Fruit fly (Drosophila melanogaster) whole organism, embryonic: ENCODE results near the gene Sgs5.

ENCODE experiments used
- CG10431 ChIP-seq: fragments of 200-800 bp; sonication (Bioruptor generic); optimal IDR thresholded peaks from 3 replicates; lab custom pipeline; 2018; ENCODE audit warnings: missing biosample characterization, mild to moderate bottlenecking, missing genetic modification characterization
- CG11560 ChIP-seq: fragments of 200-800 bp; sonication (Bioruptor generic); IDR thresholded peaks from 3 replicates; pipeline ENCODE4 v1.3.6; 2022; ENCODE audit warnings: missing biosample characterization, missing genetic modification characterization
- CG11695 ChIP-seq: fragments of 200-800 bp; sonication (Bioruptor generic); IDR thresholded peaks from 3 replicates; pipeline ENCODE4 v1.3.6; 2022; ENCODE audit warnings: missing biosample characterization, missing genetic modification characterization
- CG12299 ChIP-seq: fragments of 200-800 bp; sonication (Bioruptor generic); optimal IDR thresholded peaks from 2 replicates; lab custom pipeline; 2018; ENCODE audit warnings: missing biosample characterization, mild to moderate bottlenecking, missing genetic modification characterization
- CG12659 ChIP-seq: fragments of 200-800 bp; sonication (Bioruptor generic); optimal IDR thresholded peaks from 3 replicates; lab custom pipeline; 2017; ENCODE audit warnings: mild to moderate bottlenecking, missing biosample characterization, missing genetic modification reagents, missing genetic modification characterization
- CG12769 ChIP-seq: fragments of 200-800 bp; sonication (Bioruptor generic); optimal IDR thresholded peaks from 2 replicates; lab custom pipeline; 2019; ENCODE audit warnings: missing biosample characterization, mild to moderate bottlenecking, missing genetic modification characterization, moderate library complexity
- CG15269 ChIP-seq: fragments of 200-800 bp; sonication (Bioruptor generic); optimal IDR thresholded peaks from 2 replicates; lab custom pipeline; 2018; ENCODE audit warnings: missing biosample characterization, mild to moderate bottlenecking, missing genetic modification characterization, moderate library complexity
- CG1603 ChIP-seq: fragments of 200-800 bp; sonication (Bioruptor generic); optimal IDR thresholded peaks from 2 replicates; lab custom pipeline; 2019; ENCODE audit warnings: missing biosample characterization, mild to moderate bottlenecking, missing genetic modification characterization, moderate library complexity
- CG17361 ChIP-seq: fragments of 200-800 bp; sonication (Bioruptor generic); IDR thresholded peaks from 3 replicates; pipeline ENCODE4 v1.3.6; 2022; ENCODE audit warnings: missing biosample characterization, missing genetic modification characterization
- CG18262 ChIP-seq: fragments of 200-800 bp; optimal IDR thresholded peaks from 3 replicates; lab custom pipeline; 2019; ENCODE audit warnings: missing biosample characterization, mild to moderate bottlenecking, missing genetic modification characterization, moderate library complexity
- CG2116 ChIP-seq: fragments of 200-800 bp; sonication (Bioruptor generic); optimal IDR thresholded peaks from 3 replicates; lab custom pipeline; 2018; ENCODE audit warnings: missing biosample characterization, mild to moderate bottlenecking, missing genetic modification characterization
- CG2120 ChIP-seq: fragments of 200-800 bp; sonication (Bioruptor generic); optimal IDR thresholded peaks from 3 replicates; lab custom pipeline; 2016; ENCODE audit warnings: missing biosample characterization, missing genetic modification characterization
- CG5180 ChIP-seq: fragments of 200-800 bp; sonication (Bioruptor generic); optimal IDR thresholded peaks from 3 replicates; lab custom pipeline; 2017; ENCODE audit warnings: missing biosample characterization, missing genetic modification characterization, mild to moderate bottlenecking, moderate library complexity, missing genetic modification reagents
- CG5245 ChIP-seq: fragments of 200-800 bp; sonication (Bioruptor generic); optimal IDR thresholded peaks from 3 replicates; lab custom pipeline; 2016; ENCODE audit warnings: missing biosample characterization, missing genetic modification characterization
- CG7839 ChIP-seq: fragments of 200-800 bp; sonication (Bioruptor generic); optimal IDR thresholded peaks from 3 replicates; lab custom pipeline; 2018; ENCODE audit warnings: missing biosample characterization, mild to moderate bottlenecking, missing genetic modification characterization, moderate library complexity
- CG8290 ChIP-seq, 3 experiments: fragments of 200-800 bp; sonication (Bioruptor generic); optimal IDR thresholded peaks; 2 replicates each; lab custom pipeline; 2016 to 2019; ENCODE audit warnings: missing biosample characterization in 3 of 3, missing genetic modification characterization in 3 of 3, mild to moderate bottlenecking in 2 of 3, moderate library complexity in 1 of 3
- Chrac-16 ChIP-seq: fragments of 200-800 bp; sonication (Bioruptor generic); optimal IDR thresholded peaks from 3 replicates; lab custom pipeline; 2016; ENCODE audit warnings: missing biosample characterization, missing genetic modification characterization
- CoRest ChIP-seq: fragments of 200-800 bp; sonication (Bioruptor generic); optimal IDR thresholded peaks from 3 replicates; lab custom pipeline; 2018; ENCODE audit warnings: missing biosample characterization, mild to moderate bottlenecking, missing genetic modification characterization, moderate library complexity
- Deaf1 ChIP-seq: fragments of 200-800 bp; optimal IDR thresholded peaks from 3 replicates; lab custom pipeline; 2019; ENCODE audit warnings: missing biosample characterization, mild to moderate bottlenecking, missing genetic modification characterization, moderate library complexity
- Lpt ChIP-seq: fragments of >200 bp; optimal IDR thresholded peaks from 2 replicates; lab custom pipeline; 2018; ENCODE audit warnings: missing biosample characterization, missing genetic modification characterization
- Myb ChIP-seq: fragments of 200-800 bp; sonication (Bioruptor generic); optimal IDR thresholded peaks from 2 replicates; lab custom pipeline; 2016; ENCODE audit warnings: missing biosample characterization, missing genetic modification characterization
- PHDP ChIP-seq: fragments of 200-800 bp; sonication (Bioruptor generic); optimal IDR thresholded peaks from 3 replicates; lab custom pipeline; 2018; ENCODE audit warnings: missing biosample characterization, mild to moderate bottlenecking, missing genetic modification characterization, moderate library complexity
- Ptx1 ChIP-seq: fragments of 200-800 bp; sonication (Bioruptor generic); IDR thresholded peaks from 2 replicates; pipeline ENCODE4 v1.3.6; 2022; ENCODE audit warnings: missing biosample characterization, missing genetic modification characterization
- caup ChIP-seq: fragments of 200-800 bp; sonication (Bioruptor generic); optimal IDR thresholded peaks from 3 replicates; lab custom pipeline; 2017; ENCODE audit warnings: missing biosample characterization, mild to moderate bottlenecking, missing genetic modification characterization, moderate library complexity; ENCODE audit not compliant: severe bottlenecking
- chinmo ChIP-seq: fragments of 200-800 bp; sonication (Bioruptor generic); IDR thresholded peaks from 4 replicates; pipeline ENCODE4 v1.3.6; 2022; ENCODE audit warnings: missing biosample characterization, missing genetic modification characterization; ENCODE audit not compliant: partially characterized antibody
- dimm ChIP-seq: fragments of 200-800 bp; sonication (Bioruptor generic); IDR thresholded peaks from 2 replicates; pipeline ENCODE4 v1.3.6; 2022; ENCODE audit warnings: missing biosample characterization, missing genetic modification characterization
- dm ChIP-seq: fragments of 200-800 bp; sonication (Bioruptor generic); optimal IDR thresholded peaks from 3 replicates; lab custom pipeline; 2016; ENCODE audit warnings: missing biosample characterization, missing genetic modification characterization
- dpn ChIP-seq, 2 experiments: fragments of 200-800 bp; sonication (Bioruptor generic); optimal IDR thresholded peaks; 3 replicates each; lab custom pipeline; 2016; ENCODE audit warnings: missing biosample characterization in 2 of 2, missing genetic modification characterization in 2 of 2
- ems ChIP-seq: fragments of 200-800 bp; sonication (Bioruptor generic); optimal IDR thresholded peaks from 3 replicates; lab custom pipeline; 2016; ENCODE audit warnings: missing biosample characterization, missing genetic modification characterization
- fd3F ChIP-seq: fragments of 200-800 bp; sonication (Bioruptor generic); optimal IDR thresholded peaks from 2 replicates; lab custom pipeline; 2018; ENCODE audit warnings: missing biosample characterization, mild to moderate bottlenecking, missing genetic modification characterization, moderate library complexity
- gem ChIP-seq: fragments of 200-800 bp; sonication (Bioruptor generic); optimal IDR thresholded peaks from 2 replicates; lab custom pipeline; 2019; ENCODE audit warnings: missing biosample characterization, mild to moderate bottlenecking, missing genetic modification characterization, moderate library complexity
- her ChIP-seq: fragments of 200-800 bp; sonication (Bioruptor generic); optimal IDR thresholded peaks from 2 replicates; lab custom pipeline; 2016; ENCODE audit warnings: missing biosample characterization, missing genetic modification characterization
- insv ChIP-seq, 2 experiments: fragments of 200-800 bp; sonication (Bioruptor generic); optimal IDR thresholded peaks; 3 replicates each; lab custom pipeline; 2016 to 2018; ENCODE audit warnings: missing biosample characterization in 2 of 2, missing genetic modification characterization in 2 of 2
- lmd ChIP-seq: fragments of 200-800 bp; sonication (Bioruptor generic); IDR thresholded peaks from 2 replicates; pipeline ENCODE4 v1.3.6; 2022; ENCODE audit warnings: missing biosample characterization, missing genetic modification characterization
- pan ChIP-seq, 4 experiments: fragments of >200 bp in 3 of 4; fragments of 200-800 bp in 1 of 4; sonication (Bioruptor generic) in 1 of 4; optimal IDR thresholded peaks in 3 of 4; IDR thresholded peaks in 1 of 4; 2 replicates each; pipeline versions ENCODE4 v1.3.6 to Lab custom; 2017 to 2022; ENCODE audit warnings: missing biosample characterization in 2 of 4, missing genetic modification characterization in 2 of 4, mixed read lengths in 1 of 4
- pros ChIP-seq: fragments of 200-800 bp; sonication (Bioruptor generic); optimal IDR thresholded peaks from 3 replicates; lab custom pipeline; 2019; ENCODE audit warnings: missing biosample characterization, mild to moderate bottlenecking, missing genetic modification characterization, moderate library complexity
- rib ChIP-seq: fragments of 200-800 bp; sonication (Bioruptor generic); IDR thresholded peaks from 2 replicates; pipeline ENCODE4 v1.3.6; 2022; ENCODE audit warnings: missing biosample characterization, missing genetic modification characterization
- row ChIP-seq: fragments of 200-800 bp; sonication (Bioruptor generic); IDR thresholded peaks from 3 replicates; pipeline ENCODE4 v1.3.6; 2022; ENCODE audit warnings: missing biosample characterization, missing genetic modification characterization
- salm ChIP-seq: fragments of 200-800 bp; sonication (Bioruptor generic); optimal IDR thresholded peaks from 2 replicates; lab custom pipeline; 2018; ENCODE audit warnings: missing biosample characterization, mild to moderate bottlenecking, missing genetic modification characterization
- slbo ChIP-seq: fragments of 200-800 bp; sonication (Bioruptor generic); IDR thresholded peaks from 2 replicates; pipeline ENCODE4 v1.3.6; 2022; ENCODE audit warnings: missing biosample characterization, missing genetic modification characterization
- sr ChIP-seq: fragments of 200-800 bp; sonication (Bioruptor generic); IDR thresholded peaks from 3 replicates; pipeline ENCODE4 v1.3.6; 2022; ENCODE audit warnings: missing biosample characterization, missing genetic modification characterization
- sug ChIP-seq: fragments of 200-800 bp; optimal IDR thresholded peaks from 2 replicates; lab custom pipeline; 2019; ENCODE audit warnings: missing biosample characterization, mild to moderate bottlenecking, missing genetic modification characterization, moderate library complexity
- unpg ChIP-seq: fragments of 200-800 bp; sonication (Bioruptor generic); optimal IDR thresholded peaks from 3 replicates; lab custom pipeline; 2018; ENCODE audit warnings: missing biosample characterization, mild to moderate bottlenecking, missing genetic modification characterization, moderate library complexity

Sgs5 gene

dm6 chr3R:17605872-17606271 lies 10.7 kb downstream of the Sgs5 start, which contains the start of gene sll (continued):
- TF ChIP-seq dm: no peak
- no peak for TF ChIP-seq CG12659 (GFP tag; lab: Kevin White, UChicago)
- peak; percentile 96 for TF ChIP-seq Myb (GFP tag; lab: Kevin White, UChicago)

DNA sequence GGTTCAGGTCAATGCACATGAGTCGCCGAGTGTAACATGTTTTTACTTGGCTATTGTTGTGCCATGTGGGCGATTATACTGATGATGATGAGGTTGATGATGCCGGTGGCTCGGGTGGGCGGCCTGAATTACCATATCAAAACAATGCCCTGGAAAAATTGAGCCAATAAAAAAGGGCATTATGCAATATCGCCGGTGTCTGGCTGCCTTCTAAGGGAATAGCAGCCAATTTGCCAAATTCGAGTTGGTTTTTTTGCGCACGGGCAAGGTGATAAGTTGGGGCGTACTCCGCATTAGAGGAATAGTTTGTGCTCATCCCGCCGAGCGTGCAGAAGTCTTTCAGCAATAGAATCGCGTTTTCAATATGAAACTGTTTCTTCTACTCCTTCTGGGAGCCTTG lies 13.9 kb downstream of the Sgs5 start, which contains the start of gene CG14329:
Gene CG14329 (plus strand): TSS at position 301 of the 400 bp plus-strand sequence.
- TF ChIP-seq CG8290 (GFP tag; optimal IDR thresholded peaks at IDR 0.05; lab: Kevin White, UChicago) (no peak), CG8290 (tag; optimal IDR thresholded peaks at IDR 0.05; lab: Kevin White, UChicago) (no peak), sr (GFP tag; lab: Robert Waterston, UW) (0 out of 3 replicates have a peak, but pooled peaks have one; percentile 22)

DNA sequence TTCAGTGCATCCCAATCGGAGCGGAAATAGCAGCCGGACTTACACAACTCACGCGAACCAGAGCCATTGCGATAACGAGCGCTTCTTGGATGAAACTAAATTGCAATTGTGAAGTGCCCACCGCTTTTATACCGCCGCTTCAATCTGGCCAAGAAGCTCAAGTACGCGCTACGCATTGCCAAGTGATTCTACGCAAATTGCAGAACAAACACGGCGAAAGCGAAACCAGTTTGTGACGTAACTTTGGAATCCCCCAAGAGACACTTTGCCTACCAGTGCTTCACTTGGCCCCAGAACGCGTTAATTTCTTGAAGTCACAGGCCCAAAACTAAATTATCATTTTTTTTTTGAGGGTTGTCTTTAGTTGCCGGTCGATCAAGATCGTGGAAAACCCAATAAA lies 16.2 kb downstream of the Sgs5 start, which contains the start of gene Edg91:
Gene Edg91 (minus strand): TSS at position 101 of the 400 bp plus-strand sequence.
- TF ChIP-seq CG18262 (tag; lab: Kevin White, UChicago): no peak
- peak; percentile 65; the same call in 1 of the 4 replicates for TF ChIP-seq chinmo (GFP tag; lab: Robert Waterston, UW)
- no peak for TF ChIP-seq CG11560 (tag; lab: Robert Waterston, UW)
- no peak for TF ChIP-seq CoRest (tag; lab: Kevin White, UChicago)

DNA sequence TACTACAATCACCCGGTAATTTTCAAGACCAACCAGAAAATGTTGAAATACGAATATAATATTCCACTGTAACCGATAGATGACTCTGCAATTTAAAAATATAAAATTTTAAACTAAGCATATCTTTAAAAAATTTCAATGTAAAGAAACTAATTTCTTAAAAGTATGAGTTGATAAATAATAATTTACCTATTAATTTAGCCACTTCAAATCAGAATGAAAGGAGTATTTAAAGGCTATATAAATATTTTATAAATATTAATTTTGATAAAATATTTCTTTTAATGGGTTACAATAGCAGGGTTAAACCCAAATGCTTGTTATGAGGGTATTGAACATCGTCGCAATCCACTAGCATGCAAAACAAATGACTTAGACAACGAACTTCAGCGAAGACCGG lies 16.7 kb downstream of the Sgs5 start:
- TF ChIP-seq insv (GFP tag; optimal IDR thresholded peaks at IDR 0.05; lab: Kevin White, UChicago) (no peak), CG1603 (tag; lab: Kevin White, UChicago) (no peak), CG12769 (tag; lab: Kevin White, UChicago) (no peak), row (GFP tag; lab: Robert Waterston, UW) (peak; percentile 25; the same call in 1 of the 3 replicates), CG10431 (no peak), CG17361 (GFP tag; lab: Robert Waterston, UW) (0 out of 3 replicates have a peak, but pooled peaks have one; percentile 29), CG15269 (peak; percentile 61), Ptx1 (GFP tag; lab: Robert Waterston, UW) (peak; percentile 48), PHDP (tag; lab: Kevin White, UChicago) (peak; percentile 11), pros (GFP tag; lab: Kevin White, UChicago) (no peak), CG5245 (no peak), CG5180 (GFP tag; lab: Kevin White, UChicago) (no peak), lmd (no peak), CG12659 (GFP tag; lab: Kevin White, UChicago) (peak; percentile 19), rib (GFP tag; lab: Robert Waterston, UW) (no peak), caup (no peak), slbo (GFP tag; lab: Robert Waterston, UW) (peak; percentile 9; the same call in 1 of the 2 replicates), CoRest (tag; lab: Kevin White, UChicago) (peak; percentile 53), pan (optimal IDR thresholded peaks at IDR 0.05; lab: Kevin White, UChicago) (no peak), pan (GFP tag; optimal IDR thresholded peaks at IDR 0.05 in 1 of 2, IDR thresholded peaks at IDR 0.05 in 1 of 2) (peak in 1 of 2 experiments; percentile 39), sug (tag; lab: Kevin White, UChicago) (no peak), CG7839 (tag; lab: Kevin White, UChicago) (peak; percentile 36), Lpt (GFP tag; lab: Kevin White, UChicago) (no peak), her (no peak), salm (tag; lab: Kevin White, UChicago) (no peak), CG12299 (no peak), dimm (no peak), Chrac-16 (GFP tag; lab: Kevin White, UChicago) (no peak), Deaf1 (no peak), CG2116 (GFP tag; lab: Kevin White, UChicago) (no peak), gem (tag; lab: Kevin White, UChicago) (peak; percentile 66), CG2120 (GFP tag; lab: Kevin White, UChicago) (no peak), dpn (GFP tag; optimal IDR thresholded peaks at IDR 0.05; lab: Kevin White, UChicago) (no peak), CG11695 (0 out of 3 replicates have a peak, but pooled peaks have one; percentile 42), unpg (GFP tag; lab: Kevin White, UChicago) (peak; percentile 9), ems (no peak), fd3F (GFP tag; lab: Kevin White, UChicago) (peak; percentile 44)
